Fruit fly (Drosophila melanogaster) whole organism, prepupa: Measurements from ENCODE around the gene LysD.

ENCODE experiments used
- CG8319 ChIP-seq: fragments of 200-800 bp; sonication (Bioruptor generic); optimal IDR thresholded peaks from 3 replicates; lab custom pipeline; 2016; ENCODE audit warnings: missing biosample characterization, missing genetic modification characterization
- Eip78C ChIP-seq: fragments of 200-800 bp; sonication (Bioruptor generic); peaks from one replicate; lab custom pipeline; 2016; ENCODE audit warnings: missing biosample characterization, missing genetic modification characterization
- Sox102F ChIP-seq: fragments of 200-800 bp; sonication (Bioruptor generic); optimal IDR thresholded peaks from 2 replicates; lab custom pipeline; 2016; ENCODE audit warnings: missing biosample characterization, mild to moderate bottlenecking, missing genetic modification characterization
- eg ChIP-seq: fragments of 200-800 bp; sonication (Bioruptor generic); IDR thresholded peaks from 3 replicates; pipeline ENCODE4 v1.3.6; 2022; ENCODE audit warnings: missing biosample characterization, missing genetic modification characterization

- TF ChIP-seq eg (GFP tag; lab: Robert Waterston, UW) (no peak), Sox102F (GFP tag; lab: Kevin White, UChicago) (no peak), CG8319 (GFP tag; lab: Kevin White, UChicago) (no peak), Eip78C (GFP tag; lab: Kevin White, UChicago) (no peak)
Measured at dm6 chr3L:1211096-1211495, at the start of gene LysD.
